6 fruit fly cellular contexts compared by ENCODE assay signal in genomic region chrX:12937825-12938520, dm6.
TF ChIP-seq lines count a peak whose summit lies in the region.

No protein-coding gene starts in this region.

- peak; percentile 31 to 59 for TF ChIP-seq CTCF in S2 (optimal IDR thresholded peaks at IDR 0.05; lab: Kevin White, UChicago)
- no peak for TF ChIP-seq CTCF in whole organism, embryonic (GFP tag; optimal IDR thresholded peaks at IDR 0.05; lab: Kevin White, UChicago)

TF ChIP-seq in whole organism, adult, 20 proteins besides CTCF, POLR2A, EP300 and RAD21:
- peak; percentile 35 for TF ChIP-seq kay (GFP tag; lab: Kevin White, UChicago; ENCODE audit: borderline replicate concordance)
- TF ChIP-seq CG33017 (tag; optimal IDR thresholded peaks at IDR 0.05; lab: Kevin White, UChicago): peak; percentile 14
- peak; percentile 44 for TF ChIP-seq CG7101 (tag; optimal IDR thresholded peaks at IDR 0.05; lab: Kevin White, UChicago)
- no peak for TF ChIP-seq bab1 (GFP tag; optimal IDR thresholded peaks at IDR 0.05; lab: Kevin White, UChicago)
- peak; percentile 13 for TF ChIP-seq CG14711 (tag; optimal IDR thresholded peaks at IDR 0.05; lab: Kevin White, UChicago)
- no peak for TF ChIP-seq pad (GFP tag; optimal IDR thresholded peaks at IDR 0.05; lab: Kevin White, UChicago)

TF ChIP-seq in whole organism, embryonic, 481 proteins besides CTCF, POLR2A, EP300 and RAD21 (continues in another document):
- TF ChIP-seq gcm (GFP tag; optimal IDR thresholded peaks at IDR 0.05; lab: Kevin White, UChicago) (no peak), CG15479 (GFP tag; optimal IDR thresholded peaks at IDR 0.05; lab: Kevin White, UChicago) (peak; percentile 31), CG4404 (GFP tag; IDR thresholded peaks at IDR 0.05; lab: Robert Waterston, UW) (no peak), CG31441 (GFP tag; IDR thresholded peaks at IDR 0.05; lab: Robert Waterston, UW) (peak; percentile 70), CG14667 (GFP tag; IDR thresholded peaks at IDR 0.05; lab: Robert Waterston, UW) (no peak), aop (GFP tag; IDR thresholded peaks at IDR 0.05; lab: Robert Waterston, UW) (no peak), CG13424 (tag; optimal IDR thresholded peaks at IDR 0.05; lab: Kevin White, UChicago) (peak; percentile 66), p53 (GFP tag; optimal IDR thresholded peaks at IDR 0.05; lab: Kevin White, UChicago) (no peak), sim (GFP tag; IDR thresholded peaks at IDR 0.05; lab: Robert Waterston, UW) (no peak), CG6765 (GFP tag; optimal IDR thresholded peaks at IDR 0.05; lab: Kevin White, UChicago) (no peak), CG3995 (GFP tag; optimal IDR thresholded peaks at IDR 0.05; lab: Kevin White, UChicago) (no peak), Deaf1 (tag; optimal IDR thresholded peaks at IDR 0.05; lab: Kevin White, UChicago) (peak; percentile 48), ci (GFP tag; IDR thresholded peaks at IDR 0.05; lab: Robert Waterston, UW) (no peak), Sox102F (GFP tag; optimal IDR thresholded peaks at IDR 0.05; lab: Kevin White, UChicago) (peak; percentile 56), CG17385 (GFP tag; optimal IDR thresholded peaks at IDR 0.05; lab: Kevin White, UChicago) (peak; percentile 17), CG12744 (GFP tag; optimal IDR thresholded peaks at IDR 0.05; lab: Kevin White, UChicago) (no peak), Hr51 (GFP tag; optimal IDR thresholded peaks at IDR 0.05; lab: Kevin White, UChicago) (peak in 1 of 2 experiments; percentile 58), dmrt11E (tag; optimal IDR thresholded peaks at IDR 0.05; lab: Kevin White, UChicago) (peak; percentile 17), ash1 (GFP tag; optimal IDR thresholded peaks at IDR 0.05; lab: Kevin White, UChicago) (no peak), Sox100B (GFP tag; optimal IDR thresholded peaks at IDR 0.05; lab: Kevin White, UChicago) (peak; percentile 59), eve (GFP tag; optimal IDR thresholded peaks at IDR 0.05; lab: Kevin White, UChicago) (peak in 1 of 2 experiments; percentile 25), Med (GFP tag; lab: Kevin White, UChicago) (no peak)

TF ChIP-seq in whole organism, prepupa, 60 proteins besides CTCF, POLR2A, EP300 and RAD21:
- TF ChIP-seq Eip78C (GFP tag; lab: Kevin White, UChicago): peak; percentile 44
- no peak for TF ChIP-seq topi (GFP tag; optimal IDR thresholded peaks at IDR 0.05; lab: Kevin White, UChicago)
- TF ChIP-seq Ets96B (tag; optimal IDR thresholded peaks at IDR 0.05; lab: Kevin White, UChicago): peak; percentile 4
- no peak for TF ChIP-seq CG8319 (GFP tag; optimal IDR thresholded peaks at IDR 0.05; lab: Kevin White, UChicago)
- peak; percentile 2 for TF ChIP-seq CG3032 (tag; optimal IDR thresholded peaks at IDR 0.05; lab: Kevin White, UChicago)
- TF ChIP-seq CG6276 (GFP tag; optimal IDR thresholded peaks at IDR 0.05; lab: Kevin White, UChicago): no peak
- no peak for TF ChIP-seq CG15336 (GFP tag; IDR thresholded peaks at IDR 0.05; lab: Robert Waterston, UW)
- TF ChIP-seq esn (GFP tag; optimal IDR thresholded peaks at IDR 0.05; lab: Kevin White, UChicago): peak; percentile 4
TF ChIP-seq in whole organism, prepupa: peak in this region for 4.

TF ChIP-seq in whole organism, pupa, 21 proteins besides CTCF, POLR2A, EP300 and RAD21:
- TF ChIP-seq CG4496 (GFP tag; IDR thresholded peaks at IDR 0.05; lab: Robert Waterston, UW) (no peak), Snoo (tag; optimal IDR thresholded peaks at IDR 0.05; lab: Kevin White, UChicago) (no peak), CG34367 (tag; optimal IDR thresholded peaks at IDR 0.05; lab: Kevin White, UChicago) (no peak), rn (GFP tag; IDR thresholded peaks at IDR 0.05; lab: Robert Waterston, UW) (no peak), Ets98B (GFP tag; IDR thresholded peaks at IDR 0.05; lab: Robert Waterston, UW) (no peak), CG14655 (GFP tag; optimal IDR thresholded peaks at IDR 0.05; lab: Kevin White, UChicago) (no peak), CG17806 (tag; optimal IDR thresholded peaks at IDR 0.05; lab: Kevin White, UChicago) (peak; percentile 18), CG10348 (GFP tag; IDR thresholded peaks at IDR 0.05; lab: Robert Waterston, UW) (no peak), fd96Ca (GFP tag; IDR thresholded peaks at IDR 0.05; lab: Robert Waterston, UW) (no peak), EcR (GFP tag; optimal IDR thresholded peaks at IDR 0.05; lab: Kevin White, UChicago) (no peak), D1 (tag; optimal IDR thresholded peaks at IDR 0.05; lab: Kevin White, UChicago) (no peak), Pif1B (GFP tag; optimal IDR thresholded peaks at IDR 0.05; lab: Kevin White, UChicago) (no peak), CG15710 (tag; optimal IDR thresholded peaks at IDR 0.05; lab: Kevin White, UChicago) (peak; percentile 27), CG8301 (tag; optimal IDR thresholded peaks at IDR 0.05; lab: Kevin White, UChicago) (no peak), CG32121 (GFP tag; IDR thresholded peaks at IDR 0.05; lab: Robert Waterston, UW) (no peak), CG12605 (GFP tag; IDR thresholded peaks at IDR 0.05; lab: Robert Waterston, UW) (no peak), CG13204 (GFP tag; optimal IDR thresholded peaks at IDR 0.05; lab: Kevin White, UChicago) (no peak), Pif1A (GFP tag; optimal IDR thresholded peaks at IDR 0.05; lab: Kevin White, UChicago) (no peak), gl (tag; optimal IDR thresholded peaks at IDR 0.05; lab: Kevin White, UChicago) (no peak), CG8159 (tag; optimal IDR thresholded peaks at IDR 0.05; lab: Kevin White, UChicago) (peak; percentile 54), CG9948 (tag; optimal IDR thresholded peaks at IDR 0.05; lab: Kevin White, UChicago) (peak; percentile 28)

TF ChIP-seq in whole organism, wandering third instar larva, 38 proteins besides CTCF, POLR2A, EP300 and RAD21:
- peak; percentile 28 for TF ChIP-seq HLH106 (tag; optimal IDR thresholded peaks at IDR 0.05; lab: Kevin White, UChicago)
- TF ChIP-seq Sp1 (GFP tag; optimal IDR thresholded peaks at IDR 0.05; lab: Kevin White, UChicago): peak; percentile 37
- TF ChIP-seq tai (GFP tag; optimal IDR thresholded peaks at IDR 0.05; lab: Kevin White, UChicago): no peak
